Worm (Caenorhabditis elegans) whole organism, L1 larva: Measurements from ENCODE around the gene F11A10.6.

Experiments
- nhr-237 ChIP-seq: fragments of 150-350 bp; optimal IDR thresholded peaks from 2 replicates; lab custom pipeline; 2014; ENCODE audit warnings: missing biosample characterization, missing genetic modification characterization
- nhr-28 ChIP-seq: fragments of 150-350 bp; optimal IDR thresholded peaks from 2 replicates; lab custom pipeline; 2014; ENCODE audit warnings: missing biosample characterization, missing genetic modification characterization
- nhr-77 ChIP-seq: fragments of 150-350 bp; optimal IDR thresholded peaks from 2 replicates; lab custom pipeline; 2014; ENCODE audit warnings: missing biosample characterization, missing genetic modification characterization
- snpc-4 ChIP-seq: fragments of 150-350 bp; optimal IDR thresholded peaks from 2 replicates; lab custom pipeline; 2014; ENCODE audit warnings: missing biosample characterization, missing genetic modification characterization
- ztf-11 ChIP-seq, 2 experiments: sonication (generic microtip); optimal IDR thresholded peaks; 2 replicates each; lab custom pipeline; 2016 to 2017; ENCODE audit warnings: missing genetic modification characterization in 2 of 2, missing biosample characterization in 1 of 2, missing compliant biosample characterization in 1 of 2

DNA sequence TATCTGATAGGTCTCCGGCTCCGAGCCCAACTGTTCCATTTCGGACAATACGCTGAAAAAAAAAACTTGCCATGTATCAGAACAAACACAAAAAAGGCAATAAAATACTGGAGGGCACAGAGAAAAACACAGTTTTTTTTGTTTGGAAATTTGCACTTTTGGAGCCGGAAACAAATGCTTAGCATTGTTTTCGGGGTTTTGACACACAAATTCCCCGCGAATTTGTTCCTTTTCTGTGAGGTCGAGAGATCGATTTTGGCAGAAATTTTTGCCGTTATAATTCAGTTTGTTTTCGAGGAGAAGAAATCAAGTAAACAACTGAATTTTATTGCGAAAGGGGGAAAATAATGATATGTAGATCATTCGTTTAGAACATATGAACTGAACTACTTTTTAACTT lies 32.8 kb downstream of the F11A10.6 start, which contains the start of gene K08E4.2:
- TF ChIP-seq ztf-11 (tag; optimal IDR thresholded peaks at IDR 0.05; lab: Kevin White, UChicago) (no peak), nhr-237 (no peak), snpc-4 (tag; lab: Kevin White, UChicago) (no peak), nhr-28 (no peak), nhr-77 (tag; lab: Kevin White, UChicago) (no peak)
